Fruit fly (Drosophila melanogaster) whole organism, wandering third instar larva: ENCODE measurements around the gene Nle.

ENCODE experiments used
- Myc ChIP-seq: fragments of >200 bp; optimal IDR thresholded peaks from 2 replicates; lab custom pipeline; 2017
- dl ChIP-seq, 2 experiments: fragments of 175-275, 200-275 bp in 1 of 2; fragments of 200-275 bp in 1 of 2; sonication (Bioruptor generic); optimal IDR thresholded peaks; lab custom pipeline; 2018; ENCODE audit warnings: mild to moderate bottlenecking in 2 of 2, missing biosample characterization in 2 of 2, missing genetic modification characterization in 2 of 2, moderate library complexity in 2 of 2; ENCODE audit not compliant: partially characterized antibody in 2 of 2, insufficient read depth in 1 of 2
- h ChIP-seq: fragments of 200-800 bp; sonication (Bioruptor generic); optimal IDR thresholded peaks from 3 replicates; lab custom pipeline; 2016; ENCODE audit warnings: missing biosample characterization, mild to moderate bottlenecking, missing genetic modification characterization

- peak; percentile 41 for TF ChIP-seq h (GFP tag; lab: Kevin White, UChicago)
- TF ChIP-seq dl (GFP tag; optimal IDR thresholded peaks at IDR 0.05; lab: Kevin White, UChicago; ENCODE audit: insufficient read depth in 1 of 2, partially characterized antibody in 2 of 2): no peak
- no peak for TF ChIP-seq Myc (lab: Kevin White, UChicago)
These were observed 47.1 kb upstream of the Nle start for dm6 chr2L:615023-615422.
